Worm (Caenorhabditis elegans): Measurements from ENCODE around the gene M151.7.

The M151.7 gene

DNA sequence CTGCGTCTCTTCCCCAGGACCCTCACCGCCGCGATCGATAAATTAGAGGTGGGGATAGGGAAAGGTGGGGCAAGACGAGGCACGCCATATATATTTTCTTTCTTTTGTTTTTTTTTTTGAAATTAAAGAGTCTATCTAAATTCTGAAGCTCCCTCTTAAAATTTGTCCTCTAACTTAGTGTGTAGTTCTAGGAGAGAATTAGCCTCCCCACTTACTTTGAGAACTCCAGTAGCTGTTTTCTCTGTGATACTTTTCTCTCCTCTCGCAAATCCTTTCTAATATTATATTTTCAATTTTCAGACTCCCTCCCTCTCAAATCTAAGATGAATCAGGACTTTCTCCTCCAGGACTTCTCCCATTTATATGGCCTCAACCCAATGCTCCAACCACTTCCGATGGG is at the start of gene M151.7:
M151.7 (plus strand) TSS at position 301 of the 400 bp plus-strand sequence.
- TF ChIP-seq nhr-11 (tag; optimal IDR thresholded peaks at IDR 0.05) (no peak), Y116A8C.19 (tag; optimal IDR thresholded peaks at IDR 0.05; ENCODE audit: borderline replicate concordance) (no peak), ces-1 (GFP tag; optimal IDR thresholded peaks at IDR 0.05) (no peak), aly-2 (tag; optimal IDR thresholded peaks at IDR 0.05) (no peak), nhr-77 (tag; optimal IDR thresholded peaks at IDR 0.05) (no peak), ceh-63 (GFP tag; optimal IDR thresholded peaks at IDR 0.05) (no peak), fkh-4 (tag; optimal IDR thresholded peaks at IDR 0.05; ENCODE audit: borderline replicate concordance) (no peak), unc-130 (tag; optimal IDR thresholded peaks at IDR 0.05) (no peak), elt-2 (tag; optimal IDR thresholded peaks at IDR 0.05) (no peak), snu-23 (GFP tag; optimal IDR thresholded peaks at IDR 0.05) (no peak), ztf-11 (tag; optimal IDR thresholded peaks at IDR 0.05) (no peak), pag-3 (tag; optimal IDR thresholded peaks at IDR 0.05; ENCODE audit: borderline replicate concordance, insufficient read depth) (no peak), hpl-2 (GFP tag; optimal IDR thresholded peaks at IDR 0.05) (no peak), egl-27 (tag; optimal IDR thresholded peaks at IDR 0.05) (no peak), unc-30 (tag; optimal IDR thresholded peaks at IDR 0.05) (no peak), hlh-17 (GFP tag; optimal IDR thresholded peaks at IDR 0.05; ENCODE audit: borderline replicate concordance) (no peak), swsn-7 (tag; optimal IDR thresholded peaks at IDR 0.05) (no peak)

DNA sequence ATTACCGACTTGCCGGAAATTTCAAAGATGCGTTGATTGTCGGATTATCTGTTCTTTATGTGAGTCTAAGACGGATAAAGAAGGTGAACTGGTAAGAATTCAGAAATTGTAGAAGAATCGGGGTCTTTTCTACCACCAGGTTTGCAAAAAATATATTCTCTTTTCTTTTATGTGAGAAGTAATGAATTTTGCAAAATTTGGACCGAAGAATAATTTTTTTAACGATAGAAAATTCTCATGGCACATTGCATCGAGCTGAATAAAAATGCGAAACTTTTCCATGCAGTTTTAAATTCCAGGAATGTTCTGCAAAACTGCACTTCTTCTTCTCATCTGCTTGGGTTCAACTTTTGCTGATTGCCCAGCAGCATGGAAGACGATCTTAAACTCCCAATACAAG is 48.9 kb upstream of the M151.7 start, which contains the start of gene clec-130:
clec-130 (plus strand) TSS at position 301 of the 400 bp plus-strand sequence.
- no peak for TF ChIP-seq nhr-90 (tag; optimal IDR thresholded peaks at IDR 0.05; ENCODE audit: poor library complexity)

DNA sequence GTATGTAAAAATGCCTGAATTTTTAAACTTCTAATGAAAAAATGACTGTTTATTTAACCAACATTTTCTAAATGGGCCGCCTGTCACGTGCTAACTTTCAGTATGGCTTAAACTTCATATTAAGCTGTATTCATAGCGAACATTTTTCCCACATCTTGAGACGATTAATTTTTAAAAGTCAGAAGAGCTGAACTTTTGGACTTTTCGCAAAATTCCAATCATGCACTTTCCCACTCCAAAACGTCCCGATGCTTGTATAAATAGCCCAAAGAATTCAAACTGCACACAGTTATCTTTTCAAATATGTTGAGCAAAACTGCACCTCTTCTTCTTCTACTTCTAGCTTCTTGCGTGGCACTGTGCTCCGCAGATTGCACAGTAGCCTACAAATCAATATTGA is 45.4 kb upstream of the M151.7 start, which contains the start of gene clec-132:
clec-132 (plus strand) TSS at position 301 of the 400 bp plus-strand sequence.
- TF ChIP-seq hpl-2 (GFP tag; optimal IDR thresholded peaks at IDR 0.05): no peak
- TF ChIP-seq ceh-63 (GFP tag; optimal IDR thresholded peaks at IDR 0.05): no peak
- no peak for TF ChIP-seq snu-23 (GFP tag; optimal IDR thresholded peaks at IDR 0.05)

DNA sequence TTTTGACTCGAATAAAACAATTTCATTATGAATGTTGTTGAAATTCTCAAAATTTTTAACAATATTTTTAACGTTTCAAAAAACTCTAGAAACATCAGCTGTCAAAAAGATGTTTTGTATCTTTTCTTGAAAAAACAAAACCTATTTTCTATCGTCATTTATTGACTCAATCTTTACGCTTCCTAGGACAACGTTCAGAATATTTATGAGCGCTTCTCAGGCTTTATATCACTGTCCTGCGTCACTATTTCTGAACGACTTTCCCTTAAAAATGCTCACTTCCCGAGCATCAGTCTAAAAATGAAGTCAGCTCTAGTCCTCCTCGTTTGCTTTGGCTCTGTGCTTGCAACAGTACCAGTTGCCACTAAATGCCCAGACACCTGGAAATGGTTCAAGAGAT is 44.0 kb upstream of the M151.7 start, which contains the start of gene clec-133:
clec-133 (plus strand) TSS at position 301 of the 400 bp plus-strand sequence.
- TF ChIP-seq lsy-2 (tag; optimal IDR thresholded peaks at IDR 0.05) (no peak), nhr-90 (tag; optimal IDR thresholded peaks at IDR 0.05; ENCODE audit: poor library complexity) (no peak), lin-35 (GFP tag; optimal IDR thresholded peaks at IDR 0.05) (no peak), hlh-17 (GFP tag; optimal IDR thresholded peaks at IDR 0.05; ENCODE audit: borderline replicate concordance) (no peak), sup-37 (GFP tag; optimal IDR thresholded peaks at IDR 0.05) (no peak), nhr-77 (tag; optimal IDR thresholded peaks at IDR 0.05) (no peak), alr-1 (tag; optimal IDR thresholded peaks at IDR 0.05; ENCODE audit: borderline replicate concordance) (no peak), C16A3.4 (tag; optimal IDR thresholded peaks at IDR 0.05) (no peak), nhr-11 (tag; optimal IDR thresholded peaks at IDR 0.05) (no peak), efl-3 (GFP tag; optimal IDR thresholded peaks at IDR 0.05) (no peak), tbx-2 (tag; optimal IDR thresholded peaks at IDR 0.05) (no peak), nhr-76 (tag; optimal IDR thresholded peaks at IDR 0.05) (no peak), nhr-20 (tag; optimal IDR thresholded peaks at IDR 0.05) (no peak), efl-1 (optimal IDR thresholded peaks at IDR 0.05) (no peak), efl-1 (GFP tag; optimal IDR thresholded peaks at IDR 0.05 in 1 of 2) (no peak), grh-1 (GFP tag; IDR thresholded peaks at IDR 0.05) (no peak), pax-3 (tag; optimal IDR thresholded peaks at IDR 0.05) (no peak), dpl-1 (GFP tag; optimal IDR thresholded peaks at IDR 0.05) (no peak), ceh-82 (tag; optimal IDR thresholded peaks at IDR 0.05) (no peak), elt-2 (tag; optimal IDR thresholded peaks at IDR 0.05) (no peak), snpc-4 (tag; optimal IDR thresholded peaks at IDR 0.05) (no peak)
